Fruit fly (Drosophila melanogaster) whole organism, embryonic: ENCODE measurements around the gene CG42847.
A peak's percentile ranks its signal among the peaks of the same experiment; 100 is the strongest.

Experiments used
- Atf-2 ChIP-seq: fragments of 200-800 bp; sonication (Bioruptor generic); optimal IDR thresholded peaks from 2 replicates; lab custom pipeline; 2016; ENCODE audit warnings: missing biosample characterization, missing genetic modification characterization
- Blimp-1 ChIP-seq: fragments of 200-800 bp; sonication (Bioruptor generic); optimal IDR thresholded peaks from 3 replicates; lab custom pipeline; 2018; ENCODE audit warnings: missing biosample characterization, missing genetic modification characterization, mild to moderate bottlenecking, moderate library complexity, missing genetic modification reagents
- CG10321 ChIP-seq: fragments of 200-800 bp; sonication (Bioruptor generic); IDR thresholded peaks from 2 replicates; pipeline ENCODE4 v1.3.6; 2022; ENCODE audit warnings: missing biosample characterization, missing genetic modification characterization
- CG10565 ChIP-seq: fragments of 200-800 bp; sonication (Bioruptor generic); optimal IDR thresholded peaks from 3 replicates; lab custom pipeline; 2016; ENCODE audit warnings: missing biosample characterization, mild to moderate bottlenecking, missing genetic modification characterization
- CG15269 ChIP-seq: fragments of 200-800 bp; sonication (Bioruptor generic); optimal IDR thresholded peaks from 2 replicates; lab custom pipeline; 2018; ENCODE audit warnings: missing biosample characterization, mild to moderate bottlenecking, missing genetic modification characterization, moderate library complexity
- CG1529 ChIP-seq: fragments of 200-800 bp; sonication (Bioruptor generic); optimal IDR thresholded peaks from 3 replicates; lab custom pipeline; 2018; ENCODE audit warnings: missing biosample characterization, missing genetic modification characterization
- CG15514 ChIP-seq: fragments of 200-800 bp; sonication (Bioruptor generic); optimal IDR thresholded peaks from 3 replicates; lab custom pipeline; 2017; ENCODE audit warnings: missing biosample characterization, missing genetic modification characterization, mild to moderate bottlenecking, moderate library complexity, missing genetic modification reagents
- CG16813 ChIP-seq: fragments of 200-800 bp; sonication (Bioruptor generic); IDR thresholded peaks from 3 replicates; pipeline ENCODE4 v1.3.6; 2022; ENCODE audit warnings: missing biosample characterization, missing genetic modification characterization; ENCODE audit not compliant: partially characterized antibody
- CG17612 ChIP-seq: fragments of 200-800 bp; sonication (Bioruptor generic); IDR thresholded peaks from 2 replicates; pipeline ENCODE4 v1.3.6; 2022; ENCODE audit warnings: missing biosample characterization, missing genetic modification characterization
- CG34422 ChIP-seq: fragments of 200-800 bp; sonication (Bioruptor generic); IDR thresholded peaks from 3 replicates; pipeline ENCODE4 v1.3.6; 2022; ENCODE audit warnings: missing biosample characterization, missing genetic modification characterization
- CG6272 ChIP-seq: fragments of 200-800 bp; sonication (Bioruptor generic); IDR thresholded peaks from 2 replicates; pipeline ENCODE4 v1.3.6; 2022; ENCODE audit warnings: missing biosample characterization, missing genetic modification characterization
- CG9215 ChIP-seq: fragments of 200-800 bp; sonication (Bioruptor generic); IDR thresholded peaks from 2 replicates; pipeline ENCODE4 v1.3.6; 2022; ENCODE audit warnings: missing biosample characterization, missing genetic modification characterization
- CHES-1-like ChIP-seq: fragments of 200-800 bp; sonication (Bioruptor generic); optimal IDR thresholded peaks from 2 replicates; lab custom pipeline; 2016; ENCODE audit warnings: missing biosample characterization, missing genetic modification characterization
- CkIIα-i1 ChIP-seq: fragments of 200-800 bp; sonication (Bioruptor generic); IDR thresholded peaks from 2 replicates; pipeline ENCODE4 v1.3.6; 2022; ENCODE audit warnings: missing biosample characterization, missing genetic modification characterization
- CrebB ChIP-seq: fragments of 200-800 bp; sonication (Bioruptor generic); optimal IDR thresholded peaks from 3 replicates; lab custom pipeline; 2018; ENCODE audit warnings: missing biosample characterization, mild to moderate bottlenecking, missing genetic modification characterization
- D19A ChIP-seq: fragments of 200-800 bp; optimal IDR thresholded peaks from 3 replicates; lab custom pipeline; 2019; ENCODE audit warnings: missing biosample characterization, mild to moderate bottlenecking, missing genetic modification characterization, moderate library complexity
- Doc3 ChIP-seq: fragments of 200-800 bp; sonication (Bioruptor generic); IDR thresholded peaks from 3 replicates; pipeline ENCODE4 v1.3.6; 2022; ENCODE audit warnings: missing biosample characterization, missing genetic modification characterization; ENCODE audit not compliant: partially characterized antibody
- Drgx ChIP-seq: fragments of 200-800 bp; sonication (Bioruptor generic); IDR thresholded peaks from 2 replicates; pipeline ENCODE4 v1.3.6; 2022; ENCODE audit warnings: missing biosample characterization, missing genetic modification characterization
- HHEX ChIP-seq: fragments of 200-800 bp; sonication (Bioruptor generic); optimal IDR thresholded peaks from 3 replicates; lab custom pipeline; 2017; ENCODE audit warnings: missing biosample characterization, mild to moderate bottlenecking, missing genetic modification characterization, missing genetic modification reagents
- Hr3 ChIP-seq: fragments of 200-800 bp; sonication (Bioruptor generic); optimal IDR thresholded peaks from 3 replicates; lab custom pipeline; 2016; ENCODE audit warnings: missing biosample characterization, missing genetic modification characterization
- Kr ChIP-seq: fragments of 200-800 bp; sonication (Bioruptor generic); optimal IDR thresholded peaks from 2 replicates; lab custom pipeline; 2017; ENCODE audit warnings: missing biosample characterization, mild to moderate bottlenecking, missing genetic modification characterization
- Lim3 ChIP-seq: fragments of 200-800 bp; sonication (Bioruptor generic); IDR thresholded peaks from 2 replicates; pipeline ENCODE4 v1.3.6; 2022; ENCODE audit warnings: missing biosample characterization, missing genetic modification characterization
- Nf-YC ChIP-seq: fragments of 200-800 bp; optimal IDR thresholded peaks from 3 replicates; lab custom pipeline; 2019; ENCODE audit warnings: missing biosample characterization, mild to moderate bottlenecking, missing genetic modification characterization, moderate library complexity
- Ravus ChIP-seq: fragments of 200-800 bp; sonication (Bioruptor generic); IDR thresholded peaks from 2 replicates; pipeline ENCODE4 v1.3.6; 2022; ENCODE audit warnings: missing biosample characterization, missing genetic modification characterization
- YL-1 ChIP-seq: fragments of 200-800 bp; sonication (Bioruptor generic); optimal IDR thresholded peaks from 3 replicates; lab custom pipeline; 2017; ENCODE audit warnings: missing biosample characterization, mild to moderate bottlenecking, missing genetic modification characterization
- ash1 ChIP-seq: fragments of 200-800 bp; sonication (Bioruptor generic); optimal IDR thresholded peaks from 2 replicates; lab custom pipeline; 2018; ENCODE audit warnings: missing biosample characterization, mild to moderate bottlenecking, missing genetic modification characterization
- br ChIP-seq: fragments of >200 bp; optimal IDR thresholded peaks from 2 replicates; lab custom pipeline; 2017
- bsh ChIP-seq, 2 experiments: fragments of 200-800 bp; sonication (Bioruptor generic); optimal IDR thresholded peaks; 2 replicates each; lab custom pipeline; 2017 to 2018; ENCODE audit warnings: mild to moderate bottlenecking in 2 of 2, missing biosample characterization in 2 of 2, missing genetic modification characterization in 2 of 2, moderate library complexity in 1 of 2
- caup ChIP-seq: fragments of 200-800 bp; sonication (Bioruptor generic); optimal IDR thresholded peaks from 3 replicates; lab custom pipeline; 2017; ENCODE audit warnings: missing biosample characterization, mild to moderate bottlenecking, missing genetic modification characterization, moderate library complexity; ENCODE audit not compliant: severe bottlenecking
- cg ChIP-seq: fragments of 200-800 bp; sonication (Bioruptor generic); optimal IDR thresholded peaks from 3 replicates; lab custom pipeline; 2019; ENCODE audit warnings: missing biosample characterization, mild to moderate bottlenecking, missing genetic modification characterization, moderate library complexity
- crol ChIP-seq: fragments of 200-800 bp; sonication (Bioruptor generic); IDR thresholded peaks from 2 replicates; pipeline ENCODE4 v1.3.6; 2022; ENCODE audit warnings: missing biosample characterization, missing genetic modification characterization
- dati ChIP-seq: fragments of 200-800 bp; sonication (Bioruptor generic); IDR thresholded peaks from 2 replicates; pipeline ENCODE4 v1.3.6; 2022; ENCODE audit warnings: missing biosample characterization, missing genetic modification characterization
- ewg ChIP-seq: fragments of 200-800 bp; sonication (Bioruptor generic); optimal IDR thresholded peaks from 3 replicates; lab custom pipeline; 2017; ENCODE audit warnings: mild to moderate bottlenecking, missing biosample characterization, missing genetic modification reagents, missing genetic modification characterization
- fd102C ChIP-seq: fragments of 200-800 bp; sonication (Bioruptor generic); optimal IDR thresholded peaks from 2 replicates; lab custom pipeline; 2018; ENCODE audit warnings: missing biosample characterization, mild to moderate bottlenecking, missing genetic modification characterization, moderate library complexity
- fu2 ChIP-seq: fragments of 200-800 bp; sonication (Bioruptor generic); optimal IDR thresholded peaks from 2 replicates; lab custom pipeline; 2016; ENCODE audit warnings: missing biosample characterization, missing genetic modification characterization
- gcm2 ChIP-seq: fragments of 200-800 bp; sonication (Bioruptor generic); optimal IDR thresholded peaks from 2 replicates; lab custom pipeline; 2016; ENCODE audit warnings: missing biosample characterization, missing genetic modification characterization
- ham ChIP-seq: fragments of 200-800 bp; sonication (Bioruptor generic); IDR thresholded peaks from 2 replicates; pipeline ENCODE4 v1.3.6; 2022; ENCODE audit warnings: missing biosample characterization, missing genetic modification characterization
- kni ChIP-seq: fragments of 200-800 bp; sonication (Bioruptor generic); optimal IDR thresholded peaks from 3 replicates; lab custom pipeline; 2017; ENCODE audit warnings: mild to moderate bottlenecking, missing biosample characterization, missing genetic modification reagents, missing genetic modification characterization
- oc ChIP-seq: fragments of 200-800 bp; sonication (Bioruptor generic); optimal IDR thresholded peaks from 2 replicates; lab custom pipeline; 2018; ENCODE audit warnings: missing biosample characterization, mild to moderate bottlenecking, missing genetic modification characterization, moderate library complexity
- odd ChIP-seq: fragments of 200-800 bp; sonication (Bioruptor generic); optimal IDR thresholded peaks from 2 replicates; lab custom pipeline; 2017; ENCODE audit warnings: missing biosample characterization, mild to moderate bottlenecking, missing genetic modification characterization
- org-1 ChIP-seq: fragments of 200-800 bp; sonication (Bioruptor generic); optimal IDR thresholded peaks from 2 replicates; lab custom pipeline; 2017; ENCODE audit warnings: missing biosample characterization, missing genetic modification characterization
- otp ChIP-seq: fragments of 200-800 bp; sonication (Bioruptor generic); IDR thresholded peaks from 3 replicates; pipeline ENCODE4, ENCODE4 v1.3.6; 2022; ENCODE audit warnings: missing biosample characterization, missing genetic modification characterization
- pum ChIP-seq: fragments of 200-800 bp; sonication (Bioruptor generic); optimal IDR thresholded peaks from 2 replicates; lab custom pipeline; 2016; ENCODE audit warnings: missing biosample characterization, missing genetic modification characterization
- sd ChIP-seq: fragments of 200-800 bp; sonication (Bioruptor generic); optimal IDR thresholded peaks from 3 replicates; lab custom pipeline; 2018; ENCODE audit warnings: missing biosample characterization, mild to moderate bottlenecking, missing genetic modification characterization, moderate library complexity
- sim ChIP-seq: fragments of 200-800 bp; sonication (Bioruptor generic); IDR thresholded peaks from 2 replicates; pipeline ENCODE4 v1.3.6; 2022; ENCODE audit warnings: missing biosample characterization, missing genetic modification characterization
- sisA ChIP-seq: fragments of 200-800 bp; sonication (Bioruptor generic); IDR thresholded peaks from 2 replicates; pipeline ENCODE4 v1.3.6; 2022; ENCODE audit warnings: missing biosample characterization, missing genetic modification characterization
- slp2 ChIP-seq: fragments of 200-800 bp; sonication (Bioruptor generic); optimal IDR thresholded peaks from 2 replicates; lab custom pipeline; 2016; ENCODE audit warnings: missing biosample characterization, missing genetic modification characterization
- stwl ChIP-seq: fragments of 200-800 bp; sonication (Bioruptor generic); optimal IDR thresholded peaks from 3 replicates; lab custom pipeline; 2018; ENCODE audit warnings: missing biosample characterization, mild to moderate bottlenecking, missing genetic modification characterization, moderate library complexity
- unpg ChIP-seq: fragments of 200-800 bp; sonication (Bioruptor generic); optimal IDR thresholded peaks from 3 replicates; lab custom pipeline; 2018; ENCODE audit warnings: missing biosample characterization, mild to moderate bottlenecking, missing genetic modification characterization, moderate library complexity

Gene CG42847

dm6 chr2L:9449257-9449972 lies 21.7 kb downstream of the CG42847 start (continued):
- peak; percentile 75 for TF ChIP-seq CrebB (tag; lab: Kevin White, UChicago)
- TF ChIP-seq CG9215 (GFP tag; lab: Robert Waterston, UW): peak; percentile 96
- peak; percentile 88 for TF ChIP-seq Nf-YC (tag; lab: Kevin White, UChicago)
- peak; percentile 92 for TF ChIP-seq gcm2 (GFP tag; lab: Kevin White, UChicago)
- TF ChIP-seq pum (GFP tag; lab: Kevin White, UChicago): peak; percentile 89
- peak; percentile 93 for TF ChIP-seq caup (GFP tag; lab: Kevin White, UChicago)
- TF ChIP-seq bsh (GFP tag; optimal IDR thresholded peaks at IDR 0.05; lab: Kevin White, UChicago): peak; percentile 89 to 94
- TF ChIP-seq fd102C (GFP tag; lab: Kevin White, UChicago): peak; percentile 96
- peak; percentile 93 for TF ChIP-seq D19A (tag; lab: Kevin White, UChicago)
- TF ChIP-seq CG16813 (GFP tag; lab: Robert Waterston, UW): peak; percentile 37; the same call in 1 of the 3 replicates
- peak; percentile 75; the same call in 1 of the 2 replicates for TF ChIP-seq CG17612
- peak; percentile 83 for TF ChIP-seq ham (GFP tag; lab: Robert Waterston, UW)
- TF ChIP-seq Hr3 (GFP tag; lab: Kevin White, UChicago): peak; percentile 96
- peak; percentile 90 for TF ChIP-seq otp (GFP tag; lab: Robert Waterston, UW)
- TF ChIP-seq Drgx (GFP tag; lab: Robert Waterston, UW): peak; percentile 94
- peak; percentile 29 for TF ChIP-seq fu2 (GFP tag; lab: Kevin White, UChicago)
- peak; percentile 95 for TF ChIP-seq CG34422 (GFP tag; lab: Robert Waterston, UW)
- peak; percentile 94 for TF ChIP-seq org-1 (GFP tag; lab: Kevin White, UChicago)
- TF ChIP-seq dati (GFP tag; lab: Robert Waterston, UW): peak; percentile 86
- TF ChIP-seq Blimp-1 (GFP tag; lab: Kevin White, UChicago): peak; percentile 91
- TF ChIP-seq CkIIα-i1 (GFP tag; lab: Robert Waterston, UW): peak; percentile 49; the same call in 1 of the 2 replicates
- TF ChIP-seq YL-1 (GFP tag; lab: Kevin White, UChicago): peak; percentile 94
- peak; percentile 91 for TF ChIP-seq Kr
- peak; percentile 11 for TF ChIP-seq CHES-1-like (GFP tag; lab: Kevin White, UChicago)
- peak; percentile 95 for TF ChIP-seq sisA (GFP tag; lab: Robert Waterston, UW)
- peak; percentile 93 for TF ChIP-seq Lim3 (GFP tag; lab: Robert Waterston, UW)
- TF ChIP-seq CG1529: peak; percentile 93
- TF ChIP-seq ewg (GFP tag; lab: Kevin White, UChicago): peak; percentile 93
- TF ChIP-seq CG6272 (GFP tag; lab: Robert Waterston, UW): peak; percentile 94
- peak; percentile 88 for TF ChIP-seq odd (GFP tag; lab: Kevin White, UChicago)
- TF ChIP-seq ash1 (GFP tag; lab: Kevin White, UChicago): no peak
- TF ChIP-seq Ravus (GFP tag; lab: Robert Waterston, UW): peak; percentile 52
- TF ChIP-seq br (lab: Kevin White, UChicago): no peak
- peak; percentile 88 for TF ChIP-seq cg (GFP tag; lab: Kevin White, UChicago)
- peak; percentile 94 for TF ChIP-seq kni (GFP tag; lab: Kevin White, UChicago)
- TF ChIP-seq Doc3 (GFP tag; lab: Robert Waterston, UW): no peak
- peak; percentile 89 for TF ChIP-seq sim (GFP tag; lab: Robert Waterston, UW)
- TF ChIP-seq CG10321 (GFP tag; lab: Robert Waterston, UW): peak; percentile 61; the same call in 1 of the 2 replicates
- peak; percentile 91 for TF ChIP-seq unpg (GFP tag; lab: Kevin White, UChicago)
- TF ChIP-seq Atf-2 (GFP tag; lab: Kevin White, UChicago): peak; percentile 90
- TF ChIP-seq stwl (tag; lab: Kevin White, UChicago): peak; percentile 30
- peak; percentile 79 for TF ChIP-seq sd
- peak; percentile 96 for TF ChIP-seq HHEX (GFP tag; lab: Kevin White, UChicago)
- peak; percentile 87 for TF ChIP-seq oc
- TF ChIP-seq slp2 (GFP tag; lab: Kevin White, UChicago): peak; percentile 88
- TF ChIP-seq CG15269 (tag; lab: Kevin White, UChicago): peak; percentile 93
- TF ChIP-seq CG10565: peak; percentile 74
- peak; percentile 74 for TF ChIP-seq CG15514
- peak; percentile 42; the same call in 1 of the 2 replicates for TF ChIP-seq crol (GFP tag; lab: Robert Waterston, UW)
